Worm (Caenorhabditis elegans) whole organism, L3 larva: ENCODE data around the gene unc-71.

Experiments
- aly-2 ChIP-seq: fragments of 150-350 bp; optimal IDR thresholded peaks from 2 replicates; lab custom pipeline; 2014; ENCODE audit warnings: missing biosample characterization, missing genetic modification characterization
- fkh-10 ChIP-seq: sonication (generic microtip); optimal IDR thresholded peaks from 2 replicates; lab custom pipeline; 2017; ENCODE audit warnings: missing biosample characterization, missing genetic modification reagents, missing genetic modification characterization
- zag-1 ChIP-seq: fragments of 150-350 bp; optimal IDR thresholded peaks from 2 replicates; lab custom pipeline; 2014; ENCODE audit warnings: missing biosample characterization, missing genetic modification characterization

- TF ChIP-seq fkh-10 = no peak
- TF ChIP-seq zag-1 (tag; lab: Kevin White, UChicago) = no peak
- TF ChIP-seq aly-2 (tag; lab: Kevin White, UChicago) = no peak
Measured at ce11 chrIII:12932776-12933175, 41.2 kb upstream of the unc-71 start.
